Fruit fly (Drosophila melanogaster) whole organism, pupa: ENCODE data around the gene CG14450.

Source experiments
- CG10348 ChIP-seq: fragments of 200-800 bp; sonication (Bioruptor generic); IDR thresholded peaks from 2 replicates; pipeline ENCODE4 v1.3.6; 2022; ENCODE audit warnings: missing biosample characterization, missing genetic modification characterization
- CG12605 ChIP-seq: fragments of 200-800 bp; sonication (Bioruptor generic); IDR thresholded peaks from 2 replicates; pipeline ENCODE4 v1.3.6; 2022; ENCODE audit warnings: missing biosample characterization, missing genetic modification characterization
- CG13204 ChIP-seq: fragments of 200-800 bp; sonication (Bioruptor generic); optimal IDR thresholded peaks from 2 replicates; lab custom pipeline; 2018; ENCODE audit warnings: missing biosample characterization, mild to moderate bottlenecking, missing genetic modification characterization, moderate library complexity
- CG34367 ChIP-seq: fragments of 200-800 bp; sonication (Bioruptor generic); optimal IDR thresholded peaks from 2 replicates; lab custom pipeline; 2018; ENCODE audit warnings: missing biosample characterization, mild to moderate bottlenecking, missing genetic modification characterization
- CG8159 ChIP-seq: fragments of 200-800 bp; sonication (Bioruptor generic); optimal IDR thresholded peaks from 3 replicates; lab custom pipeline; 2018; ENCODE audit warnings: missing biosample characterization, mild to moderate bottlenecking, missing genetic modification characterization, moderate library complexity
- Ets98B ChIP-seq: fragments of 200-800 bp; sonication (Bioruptor generic); IDR thresholded peaks from 2 replicates; pipeline ENCODE4 v1.3.6; 2022; ENCODE audit warnings: missing biosample characterization, missing genetic modification characterization
- fd96Ca ChIP-seq: fragments of 200-800 bp; sonication (Bioruptor generic); IDR thresholded peaks from 3 replicates; pipeline ENCODE4 v1.3.6; 2022; ENCODE audit warnings: missing biosample characterization, missing genetic modification characterization
- rn ChIP-seq: fragments of 200-800 bp; sonication (Bioruptor generic); IDR thresholded peaks from 2 replicates; pipeline ENCODE4 v1.3.6; 2022; ENCODE audit warnings: missing biosample characterization, missing genetic modification characterization

DNA sequence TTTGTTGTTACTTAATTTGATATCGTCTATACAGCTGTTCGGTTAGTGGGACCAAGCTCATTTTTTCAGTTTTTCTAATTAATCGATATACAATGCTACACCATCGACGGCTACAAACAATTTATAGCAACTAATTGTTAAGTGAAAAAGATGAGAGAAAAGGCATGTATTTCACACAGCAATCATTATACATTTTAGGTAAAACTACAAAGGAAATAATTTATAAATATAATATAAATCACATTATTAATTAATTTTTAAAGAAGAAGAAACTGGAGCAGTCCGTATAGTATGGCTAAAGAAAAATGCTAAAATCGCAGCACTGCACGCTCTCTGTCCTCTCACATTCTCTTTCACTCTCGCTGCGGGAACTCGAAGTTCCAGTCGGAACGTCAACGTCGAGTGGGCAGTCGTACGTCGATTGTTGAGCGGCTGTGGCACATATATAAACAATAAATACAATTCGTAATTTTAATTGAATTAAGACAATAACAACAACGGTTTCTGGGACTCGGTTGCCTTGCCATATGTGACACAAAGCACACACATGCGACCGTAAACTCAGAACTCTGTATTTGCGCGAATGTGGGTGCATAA is at the start of gene CG14450, which contains the start of gene CG11367:
- no peak for TF ChIP-seq CG10348
- TF ChIP-seq CG34367 = no peak
- TF ChIP-seq CG8159 = no peak
- no peak for TF ChIP-seq fd96Ca (GFP tag; lab: Robert Waterston, UW)
- no peak for TF ChIP-seq rn (GFP tag; lab: Robert Waterston, UW)
- TF ChIP-seq CG12605 (GFP tag; lab: Robert Waterston, UW) = 0 out of 2 replicates have a peak, but pooled peaks have one; percentile 34
- peak; percentile 67 for TF ChIP-seq CG13204 (GFP tag; lab: Kevin White, UChicago)
- peak; percentile 26; the same call in 1 of the 2 replicates for TF ChIP-seq Ets98B (GFP tag; lab: Robert Waterston, UW)
